Worm (Caenorhabditis elegans) whole organism, L4/young adult: Measurements from ENCODE around the gene tnc-2.

Source experiments
- dao-5 ChIP-seq: sonication (generic microtip); optimal IDR thresholded peaks from 2 replicates; lab custom pipeline; 2016; ENCODE audit warnings: missing genotype, missing genetic modification characterization, moderate library complexity, missing compliant biosample characterization
- him-1 ChIP-seq: sonication (generic microtip); optimal IDR thresholded peaks from 2 replicates; lab custom pipeline; 2016; ENCODE audit warnings: missing genotype, missing genetic modification reagents, missing genetic modification characterization, missing compliant biosample characterization

DNA sequence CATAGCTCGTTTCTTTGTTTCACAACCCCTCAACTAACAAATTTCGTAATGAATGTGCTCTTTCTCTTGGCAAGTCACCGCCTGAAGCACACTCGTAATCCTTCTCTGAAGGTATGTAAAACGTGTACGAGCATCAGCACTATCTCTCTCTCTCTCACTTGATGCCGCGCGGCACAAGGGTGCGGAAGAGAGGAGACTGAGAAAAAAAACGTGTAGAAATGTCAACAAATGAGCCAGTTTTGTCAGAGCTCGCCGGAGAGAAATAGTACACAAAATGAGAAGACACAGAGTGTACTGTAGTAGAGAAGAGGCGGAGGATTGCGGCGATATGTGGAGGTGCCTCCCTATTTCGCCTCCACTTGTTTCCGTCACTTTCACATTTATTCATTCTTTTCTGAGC lies 43.6 kb downstream of the tnc-2 start, which contains the start of gene F59B10.3:
- TF ChIP-seq dao-5 (tag; lab: Kevin White, UChicago) (no peak), him-1 (tag; lab: Kevin White, UChicago) (no peak)
